Fruit fly (Drosophila melanogaster) whole organism, embryonic: ENCODE data around the gene Mst85C.

Source experiments
- Abd-B ChIP-seq: fragments of 200-800 bp; sonication (Bioruptor generic); optimal IDR thresholded peaks from 2 replicates; lab custom pipeline; 2018; ENCODE audit warnings: missing biosample characterization, mild to moderate bottlenecking, missing genetic modification characterization, moderate library complexity
- Adf1 ChIP-seq: fragments of 200-800 bp; sonication (Bioruptor generic); IDR thresholded peaks from 2 replicates; pipeline ENCODE4 v1.3.6; 2022; ENCODE audit warnings: missing biosample characterization, missing genetic modification characterization
- Atf-2 ChIP-seq: fragments of 200-800 bp; sonication (Bioruptor generic); optimal IDR thresholded peaks from 2 replicates; lab custom pipeline; 2016; ENCODE audit warnings: missing biosample characterization, missing genetic modification characterization
- Bgb ChIP-seq: fragments of 200-800 bp; sonication (Bioruptor generic); IDR thresholded peaks from 2 replicates; pipeline ENCODE4 v1.3.6; 2022; ENCODE audit warnings: missing biosample characterization, missing genetic modification characterization; ENCODE audit not compliant: partially characterized antibody
- CG10366 ChIP-seq: fragments of 200-800 bp; sonication (Bioruptor generic); IDR thresholded peaks from 2 replicates; pipeline ENCODE4 v1.3.6; 2022; ENCODE audit warnings: missing biosample characterization, missing genetic modification characterization
- CG12299 ChIP-seq: fragments of 200-800 bp; sonication (Bioruptor generic); optimal IDR thresholded peaks from 2 replicates; lab custom pipeline; 2018; ENCODE audit warnings: missing biosample characterization, mild to moderate bottlenecking, missing genetic modification characterization
- CG13296 ChIP-seq: fragments of 200-800 bp; sonication (Bioruptor generic); optimal IDR thresholded peaks from 3 replicates; lab custom pipeline; 2018; ENCODE audit warnings: missing biosample characterization, mild to moderate bottlenecking, missing genetic modification characterization
- CG13624 ChIP-seq: fragments of 200-800 bp; sonication (Bioruptor generic); optimal IDR thresholded peaks from 2 replicates; lab custom pipeline; 2016; ENCODE audit warnings: missing biosample characterization, missing genetic modification characterization
- CG13775 ChIP-seq: fragments of 200-800 bp; sonication (Bioruptor generic); optimal IDR thresholded peaks from 3 replicates; lab custom pipeline; 2017; ENCODE audit warnings: missing biosample characterization, mild to moderate bottlenecking, missing genetic modification characterization
- CG14441 ChIP-seq: fragments of 200-800 bp; sonication (Bioruptor generic); IDR thresholded peaks from 2 replicates; pipeline ENCODE4 v1.3.6; 2022; ENCODE audit warnings: missing biosample characterization, missing genetic modification characterization
- CG15073 ChIP-seq: fragments of 200-800 bp; sonication (Bioruptor generic); optimal IDR thresholded peaks from 2 replicates; lab custom pipeline; 2016; ENCODE audit warnings: missing biosample characterization, missing genetic modification characterization
- CG1529 ChIP-seq: fragments of 200-800 bp; sonication (Bioruptor generic); optimal IDR thresholded peaks from 3 replicates; lab custom pipeline; 2018; ENCODE audit warnings: missing biosample characterization, missing genetic modification characterization
- CG1602 ChIP-seq: fragments of 200-800 bp; sonication (Bioruptor generic); optimal IDR thresholded peaks from 3 replicates; lab custom pipeline; 2016; ENCODE audit warnings: missing biosample characterization, missing genetic modification characterization
- CG1603 ChIP-seq: fragments of 200-800 bp; sonication (Bioruptor generic); optimal IDR thresholded peaks from 2 replicates; lab custom pipeline; 2019; ENCODE audit warnings: missing biosample characterization, mild to moderate bottlenecking, missing genetic modification characterization, moderate library complexity
- CG17829 ChIP-seq: fragments of 200-800 bp; optimal IDR thresholded peaks from 2 replicates; lab custom pipeline; 2019; ENCODE audit warnings: missing biosample characterization, mild to moderate bottlenecking, missing genetic modification characterization, moderate library complexity
- CG2199 ChIP-seq: fragments of 200-800 bp; sonication (Bioruptor generic); IDR thresholded peaks from 3 replicates; pipeline ENCODE4 v1.3.6; 2022; ENCODE audit warnings: missing biosample characterization, missing genetic modification characterization
- CG30403 ChIP-seq: fragments of 200-800 bp; sonication (Bioruptor generic); optimal IDR thresholded peaks from 3 replicates; lab custom pipeline; 2016; ENCODE audit warnings: missing biosample characterization, missing genetic modification characterization
- CG43689 ChIP-seq: fragments of 200-800 bp; sonication (Bioruptor generic); IDR thresholded peaks from 2 replicates; pipeline ENCODE4 v1.3.6; 2022; ENCODE audit warnings: missing biosample characterization, missing genetic modification characterization
- CG4730 ChIP-seq: fragments of 200-800 bp; sonication (Bioruptor generic); IDR thresholded peaks from 2 replicates; pipeline ENCODE4 v1.3.6; 2022; ENCODE audit warnings: missing biosample characterization, missing genetic modification characterization
- CG8089 ChIP-seq: fragments of 200-800 bp; sonication (Bioruptor generic); optimal IDR thresholded peaks from 3 replicates; lab custom pipeline; 2016; ENCODE audit warnings: missing biosample characterization, missing genetic modification characterization
- CTCF ChIP-seq: fragments of 200-800 bp; sonication (Bioruptor generic); optimal IDR thresholded peaks from 2 replicates; lab custom pipeline; 2017; ENCODE audit warnings: missing biosample characterization, mild to moderate bottlenecking, missing genetic modification characterization, moderate library complexity
- CkIIα-i1 ChIP-seq: fragments of 200-800 bp; sonication (Bioruptor generic); IDR thresholded peaks from 2 replicates; pipeline ENCODE4 v1.3.6; 2022; ENCODE audit warnings: missing biosample characterization, missing genetic modification characterization
- Dll ChIP-seq: fragments of 200-800 bp; sonication (Bioruptor generic); IDR thresholded peaks from 4 replicates; pipeline ENCODE4 v1.3.6; 2022; ENCODE audit warnings: missing biosample characterization, missing genetic modification characterization; ENCODE audit not compliant: partially characterized antibody
- ERR ChIP-seq: fragments of 200-800 bp; sonication (Bioruptor generic); optimal IDR thresholded peaks from 2 replicates; lab custom pipeline; 2016; ENCODE audit warnings: missing biosample characterization, missing genetic modification characterization
- HLH54F ChIP-seq: fragments of 200-800 bp; sonication (Bioruptor generic); optimal IDR thresholded peaks from 3 replicates; lab custom pipeline; 2016; ENCODE audit warnings: missing biosample characterization, missing genetic modification characterization
- Lhr ChIP-seq: fragments of 200-800 bp; sonication (Bioruptor generic); optimal IDR thresholded peaks from 3 replicates; lab custom pipeline; 2017; ENCODE audit warnings: mild to moderate bottlenecking, missing biosample characterization, missing genetic modification reagents, missing genetic modification characterization
- Lpt ChIP-seq: fragments of >200 bp; optimal IDR thresholded peaks from 2 replicates; lab custom pipeline; 2018; ENCODE audit warnings: missing biosample characterization, missing genetic modification characterization
- MESR4 ChIP-seq: fragments of 200-800 bp; sonication (Bioruptor generic); optimal IDR thresholded peaks from 2 replicates; lab custom pipeline; 2018; ENCODE audit warnings: missing biosample characterization, mild to moderate bottlenecking, missing genetic modification characterization, moderate library complexity
- MTF-1 ChIP-seq: fragments of 200-800 bp; sonication (Bioruptor generic); optimal IDR thresholded peaks from 2 replicates; lab custom pipeline; 2018; ENCODE audit warnings: missing biosample characterization, mild to moderate bottlenecking, missing genetic modification characterization, borderline replicate concordance
- Max ChIP-seq: fragments of 200-800 bp; sonication (Bioruptor generic); optimal IDR thresholded peaks from 2 replicates; lab custom pipeline; 2016; ENCODE audit warnings: missing biosample characterization, mild to moderate bottlenecking, missing genetic modification characterization
- Med ChIP-seq: fragments of 200-800 bp; sonication (Bioruptor generic); peaks from one replicate; lab custom pipeline; 2016; ENCODE audit warnings: missing biosample characterization, missing genetic modification characterization, mild to moderate bottlenecking, inconsistent platforms, moderate library complexity
- NK7.1 ChIP-seq: fragments of 200-800 bp; sonication (Bioruptor generic); optimal IDR thresholded peaks from 3 replicates; lab custom pipeline; 2016; ENCODE audit warnings: missing biosample characterization, missing genetic modification characterization
- Nf-YA ChIP-seq: fragments of 200-800 bp; sonication (Bioruptor generic); IDR thresholded peaks from 2 replicates; pipeline ENCODE4 v1.3.6; 2022; ENCODE audit warnings: missing biosample characterization, missing genetic modification characterization
- Optix ChIP-seq: fragments of 200-800 bp; sonication (Bioruptor generic); IDR thresholded peaks from 3 replicates; pipeline ENCODE4 v1.3.6; 2022; ENCODE audit warnings: missing biosample characterization, missing genetic modification characterization
- Tbp ChIP-seq: fragments of >200 bp; optimal IDR thresholded peaks from 2 replicates; lab custom pipeline; 2018; ENCODE audit warnings: missing biosample characterization, missing genetic modification characterization
- YL-1 ChIP-seq: fragments of 200-800 bp; sonication (Bioruptor generic); optimal IDR thresholded peaks from 3 replicates; lab custom pipeline; 2017; ENCODE audit warnings: missing biosample characterization, mild to moderate bottlenecking, missing genetic modification characterization
- aop ChIP-seq: fragments of 200-800 bp; sonication (Bioruptor generic); IDR thresholded peaks from 2 replicates; pipeline ENCODE4 v1.3.6; 2022; ENCODE audit warnings: missing biosample characterization, missing genetic modification characterization
- chif ChIP-seq, 2 experiments: fragments of 200-800 bp; sonication (Bioruptor generic); optimal IDR thresholded peaks; 3 replicates each; lab custom pipeline; 2016; ENCODE audit warnings: missing biosample characterization in 2 of 2, missing genetic modification characterization in 2 of 2
- croc ChIP-seq: fragments of 200-800 bp; sonication (Bioruptor generic); conservative IDR thresholded peaks from 3 replicates; pipeline ENCODE4 v1.3.6; 2022; ENCODE audit warnings: missing biosample characterization, missing genetic modification characterization
- ems ChIP-seq: fragments of 200-800 bp; sonication (Bioruptor generic); optimal IDR thresholded peaks from 3 replicates; lab custom pipeline; 2016; ENCODE audit warnings: missing biosample characterization, missing genetic modification characterization
- gcm ChIP-seq: fragments of 200-800 bp; sonication (Bioruptor generic); optimal IDR thresholded peaks from 2 replicates; lab custom pipeline; 2019; ENCODE audit warnings: missing biosample characterization, mild to moderate bottlenecking, missing genetic modification characterization, moderate library complexity
- hb ChIP-seq: fragments of 200-800 bp; sonication (Bioruptor generic); IDR thresholded peaks from 3 replicates; pipeline ENCODE4 v1.3.6; 2022; ENCODE audit warnings: missing biosample characterization, missing genetic modification characterization; ENCODE audit not compliant: partially characterized antibody
- ind ChIP-seq: fragments of 200-800 bp; sonication (Bioruptor generic); optimal IDR thresholded peaks from 3 replicates; lab custom pipeline; 2016; ENCODE audit warnings: missing biosample characterization, missing genetic modification characterization
- jigr1 ChIP-seq: fragments of 200-800 bp; sonication (Bioruptor generic); IDR thresholded peaks from 3 replicates; pipeline ENCODE4 v1.3.6; 2022; ENCODE audit warnings: missing biosample characterization, missing genetic modification characterization
- p53 ChIP-seq: fragments of 200-800 bp; sonication (Bioruptor generic); optimal IDR thresholded peaks from 2 replicates; lab custom pipeline; 2016; ENCODE audit warnings: missing biosample characterization, missing genetic modification characterization
- pan ChIP-seq, 4 experiments: fragments of >200 bp in 3 of 4; fragments of 200-800 bp in 1 of 4; sonication (Bioruptor generic) in 1 of 4; optimal IDR thresholded peaks in 3 of 4; IDR thresholded peaks in 1 of 4; 2 replicates each; pipeline versions ENCODE4 v1.3.6 to Lab custom; 2017 to 2022; ENCODE audit warnings: missing biosample characterization in 2 of 4, missing genetic modification characterization in 2 of 4, mixed read lengths in 1 of 4
- sens-2 ChIP-seq: fragments of 200-800 bp; sonication (Bioruptor generic); IDR thresholded peaks from 2 replicates; pipeline ENCODE4 v1.3.6; 2022; ENCODE audit warnings: missing biosample characterization, missing genetic modification characterization
- vvl ChIP-seq: fragments of 200-800 bp; sonication (Bioruptor generic); IDR thresholded peaks from 2 replicates; pipeline ENCODE4 v1.3.6; 2022; ENCODE audit warnings: missing biosample characterization, missing genetic modification characterization
- wor ChIP-seq: fragments of 200-800 bp; sonication (Bioruptor generic); IDR thresholded peaks from 2 replicates; pipeline ENCODE4 v1.3.6; 2022; ENCODE audit warnings: missing biosample characterization, missing genetic modification characterization
- zf30C ChIP-seq: fragments of 200-800 bp; sonication (Bioruptor generic); optimal IDR thresholded peaks from 3 replicates; lab custom pipeline; 2018; ENCODE audit warnings: missing biosample characterization, mild to moderate bottlenecking, missing genetic modification characterization
- zfh1 ChIP-seq: fragments of 200-800 bp; sonication (Bioruptor generic); IDR thresholded peaks from 3 replicates; pipeline ENCODE4 v1.3.6; 2022; ENCODE audit warnings: missing biosample characterization, missing genetic modification characterization

Gene Mst85C

dm6 chr3R:9031797-9032418 is 16.5 kb upstream of the Mst85C start (continued):
- peak; percentile 92 for TF ChIP-seq vvl (GFP tag; lab: Robert Waterston, UW)
- peak; percentile 83 for TF ChIP-seq CG17829 (tag; lab: Kevin White, UChicago)
- TF ChIP-seq HLH54F (GFP tag; lab: Kevin White, UChicago), result peak; percentile 84
- peak; percentile 62 for TF ChIP-seq CG15073
- peak; percentile 68 for TF ChIP-seq gcm (GFP tag; lab: Kevin White, UChicago)
- TF ChIP-seq CTCF, result peak; percentile 40
- peak; percentile 80 for TF ChIP-seq CG13296 (GFP tag; lab: Kevin White, UChicago)
- TF ChIP-seq zfh1 (GFP tag; lab: Robert Waterston, UW), result peak; percentile 92
- peak; percentile 89 for TF ChIP-seq CG30403
- TF ChIP-seq jigr1, result peak; percentile 66; the same call in 1 of the 3 replicates
- TF ChIP-seq pan (optimal IDR thresholded peaks at IDR 0.05; lab: Kevin White, UChicago), result no peak
- peak in 1 of 2 experiments; percentile 93 for TF ChIP-seq pan (GFP tag; optimal IDR thresholded peaks at IDR 0.05 in 1 of 2, IDR thresholded peaks at IDR 0.05 in 1 of 2)
- TF ChIP-seq Dll (GFP tag; lab: Robert Waterston, UW), result no peak
- TF ChIP-seq Abd-B, result peak; percentile 75
- TF ChIP-seq chif (GFP tag; optimal IDR thresholded peaks at IDR 0.05; lab: Kevin White, UChicago), result peak; percentile 76 to 85
- TF ChIP-seq Max (GFP tag; lab: Kevin White, UChicago), result peak; percentile 77
- TF ChIP-seq CG12299 (tag; lab: Kevin White, UChicago), result peak; percentile 76
- TF ChIP-seq hb, result no peak
- TF ChIP-seq ems (GFP tag; lab: Kevin White, UChicago), result peak; percentile 85
- TF ChIP-seq CG8089, result peak; percentile 73
- TF ChIP-seq CG14441 (GFP tag; lab: Robert Waterston, UW), result peak; percentile 91
- peak; percentile 62; the same call in 1 of the 2 replicates for TF ChIP-seq aop (GFP tag; lab: Robert Waterston, UW)
- peak; percentile 78 for TF ChIP-seq croc (GFP tag; lab: Robert Waterston, UW)
- TF ChIP-seq CG1603 (tag; lab: Kevin White, UChicago), result peak; percentile 83
- TF ChIP-seq Med (GFP tag; lab: Kevin White, UChicago), result peak; percentile 97
- peak; percentile 63 for TF ChIP-seq CG13624 (GFP tag; lab: Kevin White, UChicago)
- peak; percentile 28 for TF ChIP-seq MESR4 (GFP tag; lab: Kevin White, UChicago)
- TF ChIP-seq Optix, result peak; percentile 89
- TF ChIP-seq YL-1 (GFP tag; lab: Kevin White, UChicago), result peak; percentile 16
- TF ChIP-seq Lpt (GFP tag; lab: Kevin White, UChicago), result no peak
- TF ChIP-seq Tbp (GFP tag; lab: Kevin White, UChicago), result no peak
- peak; percentile 75 for TF ChIP-seq ERR (GFP tag; lab: Kevin White, UChicago)
- TF ChIP-seq Nf-YA (GFP tag; lab: Robert Waterston, UW), result peak; percentile 84
- no peak for TF ChIP-seq zf30C (GFP tag; lab: Kevin White, UChicago)
- TF ChIP-seq Atf-2 (GFP tag; lab: Kevin White, UChicago), result peak; percentile 55
- peak; percentile 46 for TF ChIP-seq Lhr (GFP tag; lab: Kevin White, UChicago)
- no peak for TF ChIP-seq Bgb (GFP tag; lab: Robert Waterston, UW)
- peak; percentile 86 for TF ChIP-seq CG43689 (GFP tag; lab: Robert Waterston, UW)
- TF ChIP-seq CG2199 (GFP tag; lab: Robert Waterston, UW), result peak; percentile 77; the same call in 1 of the 3 replicates
- peak; percentile 18 for TF ChIP-seq p53 (GFP tag; lab: Kevin White, UChicago)
- peak; percentile 87 for TF ChIP-seq CG1529
- peak; percentile 92 for TF ChIP-seq CG10366
- TF ChIP-seq sens-2 (GFP tag; lab: Robert Waterston, UW), result peak; percentile 83
- TF ChIP-seq Adf1, result peak; percentile 50
- peak; percentile 78 for TF ChIP-seq CG13775 (GFP tag; lab: Kevin White, UChicago)
- TF ChIP-seq wor (GFP tag; lab: Robert Waterston, UW), result peak; percentile 85
- peak; percentile 78 for TF ChIP-seq NK7.1 (GFP tag; lab: Kevin White, UChicago)
- TF ChIP-seq CkIIα-i1 (GFP tag; lab: Robert Waterston, UW), result peak; percentile 79
- peak; percentile 82 for TF ChIP-seq CG1602 (GFP tag; lab: Kevin White, UChicago)
- TF ChIP-seq ind (GFP tag; lab: Kevin White, UChicago), result peak; percentile 87
- peak; percentile 91 for TF ChIP-seq CG4730 (GFP tag; lab: Robert Waterston, UW)
- peak; percentile 59 for TF ChIP-seq MTF-1
